Worm (Caenorhabditis elegans): Measurements from ENCODE around the gene T26C12.2.
A peak's percentile ranks its signal among the peaks of the same experiment; 100 is the strongest.
"Not testable (repeated sequence)": the region's sequence is repeated elsewhere in the genome, so short reads cannot be mapped to it uniquely, and the experiment has no call there.

T26C12.2 gene

DNA sequence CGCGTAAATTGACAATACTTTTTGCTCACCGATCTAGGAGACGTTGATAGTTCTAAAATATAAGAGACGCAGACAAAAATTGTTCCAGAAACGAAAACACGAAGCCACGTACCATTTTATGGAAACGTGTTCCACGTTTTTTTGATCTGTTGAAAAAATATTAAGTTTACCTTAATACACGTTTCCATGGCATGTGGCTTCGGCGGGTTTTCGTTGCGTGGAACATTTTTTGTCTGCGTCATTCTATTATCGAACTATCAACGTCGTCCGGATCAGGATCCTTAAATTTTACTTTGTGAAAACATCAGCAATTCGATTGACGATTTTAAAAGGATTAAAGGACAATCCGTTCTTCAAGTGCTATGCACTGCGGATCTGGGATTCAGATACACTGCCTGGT is at the start of gene T26C12.2:
Gene T26C12.2 (minus strand): TSS at position 101 of the 400 bp plus-strand sequence.
- TF ChIP-seq dao-5 (tag; optimal IDR thresholded peaks at IDR 0.05): no peak
- TF ChIP-seq him-1 (tag; optimal IDR thresholded peaks at IDR 0.05): no peak
- TF ChIP-seq W03F9.2 (tag; optimal IDR thresholded peaks at IDR 0.05): no peak

DNA sequence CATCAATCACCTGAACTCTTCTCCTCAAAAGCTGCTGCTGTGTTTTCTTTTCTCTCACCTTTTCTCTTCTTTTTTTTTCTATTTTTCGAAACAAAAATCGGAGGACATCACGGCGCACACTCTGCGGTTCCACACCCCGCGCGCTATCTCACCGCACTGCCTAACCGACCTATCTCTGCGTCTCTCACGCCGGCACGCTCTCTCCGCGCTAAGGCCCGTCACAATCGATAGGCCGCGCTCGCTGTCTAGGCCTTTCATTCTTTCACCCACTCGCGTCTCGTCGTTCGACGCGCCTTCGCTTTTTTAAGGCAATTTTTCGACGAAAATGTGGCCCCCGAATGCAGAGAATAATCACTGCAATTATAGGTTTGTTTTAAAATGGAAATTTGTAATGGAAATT is 45.7 kb upstream of the T26C12.2 start, which contains the start of gene zip-11:
Gene zip-11 (plus strand): TSS at position 34 of the 400 bp plus-strand sequence.
- TF ChIP-seq dao-5 (tag; optimal IDR thresholded peaks at IDR 0.05) (no peak), him-1 (tag; optimal IDR thresholded peaks at IDR 0.05) (no peak), W03F9.2 (tag; optimal IDR thresholded peaks at IDR 0.05) (no peak)

DNA sequence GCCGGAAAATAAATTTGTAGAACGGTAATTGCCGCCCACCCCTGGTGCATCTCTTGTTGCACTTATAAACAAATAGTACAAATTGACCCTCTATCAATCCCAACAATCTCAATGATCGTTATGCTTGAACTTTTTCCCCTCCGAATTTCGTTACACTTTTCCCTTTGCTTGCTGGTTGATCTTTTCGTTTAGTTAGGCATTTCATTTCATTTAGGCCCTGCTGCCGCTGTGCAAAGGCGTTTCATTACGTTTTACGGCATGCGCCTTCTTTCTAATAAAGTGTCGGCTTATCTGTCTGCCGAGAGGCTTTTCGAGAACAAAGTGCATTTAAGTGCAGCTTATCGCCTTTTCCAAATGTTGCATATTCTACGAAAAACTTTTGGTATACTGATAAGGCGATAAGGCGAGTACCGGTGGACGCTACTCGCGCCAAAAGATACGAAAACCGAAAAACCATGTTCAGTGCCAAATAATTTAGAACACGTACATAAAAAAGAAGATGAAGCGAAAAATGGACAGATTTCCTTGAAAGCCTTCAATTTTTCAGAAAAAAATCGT is 45.2 kb upstream of the T26C12.2 start:
- TF ChIP-seq dao-5 (tag; optimal IDR thresholded peaks at IDR 0.05) (no peak), W03F9.2 (tag; optimal IDR thresholded peaks at IDR 0.05) (no peak), him-1 (tag; optimal IDR thresholded peaks at IDR 0.05) (no peak)

DNA sequence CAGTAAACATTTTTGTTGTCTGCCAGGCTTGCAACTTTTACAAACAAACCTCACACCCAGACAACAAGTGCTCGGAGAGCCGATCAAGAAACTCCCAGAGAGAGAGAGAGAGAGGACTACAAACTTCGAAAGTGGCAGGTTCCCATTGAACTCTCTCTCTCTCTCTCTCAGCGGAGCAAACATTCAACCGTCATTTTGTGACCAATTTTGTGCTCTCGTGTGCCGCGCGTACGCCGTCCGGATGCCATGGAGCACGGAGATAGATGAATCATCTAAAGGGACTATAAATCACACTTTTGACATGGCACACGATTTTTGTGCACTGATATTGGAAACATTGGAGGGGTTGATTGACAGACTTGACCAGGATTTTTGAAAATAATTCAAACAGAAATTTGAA is 43.3 kb upstream of the T26C12.2 start:
- TF ChIP-seq dao-5 (tag; optimal IDR thresholded peaks at IDR 0.05) (no peak), him-1 (tag; optimal IDR thresholded peaks at IDR 0.05) (no peak)

DNA sequence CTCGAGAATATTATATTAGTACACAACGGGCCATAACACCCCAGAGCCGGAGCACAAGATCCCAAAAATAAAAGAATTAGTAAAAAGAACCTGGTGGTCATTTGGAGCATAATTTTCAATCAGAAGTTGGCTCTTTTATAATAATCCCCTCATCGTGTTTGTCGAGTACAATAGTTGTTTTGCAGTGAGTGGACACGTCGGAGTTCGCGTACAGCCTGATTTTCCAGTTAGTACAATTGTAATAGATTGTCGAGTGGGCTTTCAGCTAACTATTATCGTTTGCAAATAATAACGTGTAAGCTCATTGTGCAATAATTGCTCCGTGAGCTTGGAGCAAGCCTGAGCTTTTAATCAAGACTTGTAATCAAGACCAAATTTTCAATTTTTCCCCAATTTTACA is 41.9 kb upstream of the T26C12.2 start, which contains the start of gene W08E12.9:
Gene W08E12.9 (minus strand): TSS at position 101 of the 400 bp plus-strand sequence.
- TF ChIP-seq W03F9.2 (tag; optimal IDR thresholded peaks at IDR 0.05): no peak
- TF ChIP-seq dao-5 (tag; optimal IDR thresholded peaks at IDR 0.05): no peak
- no peak for TF ChIP-seq him-1 (tag; optimal IDR thresholded peaks at IDR 0.05)

DNA sequence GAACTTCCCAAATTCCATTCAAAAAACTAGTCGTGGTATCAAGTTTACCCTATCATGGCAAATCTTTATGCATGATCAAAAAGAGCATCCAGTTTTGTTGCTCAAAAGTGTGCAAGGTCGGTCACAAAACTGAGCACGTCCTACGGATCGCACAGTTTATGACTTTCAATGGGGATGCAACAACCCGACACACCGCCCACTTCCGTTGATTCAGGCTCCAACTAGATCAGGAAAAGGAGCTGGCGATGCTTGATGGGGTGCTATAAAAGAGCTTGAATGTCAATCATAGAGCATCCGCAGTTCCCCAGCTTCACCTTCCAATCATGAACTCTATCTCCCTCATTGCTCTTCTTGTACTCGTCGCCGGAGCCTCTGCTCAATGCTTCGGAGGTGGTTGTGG is 40.0 kb upstream of the T26C12.2 start, which contains the start of gene W08E12.2:
Gene W08E12.2 (plus strand): TSS at position 301 of the 400 bp plus-strand sequence.
- no peak for TF ChIP-seq him-1 (tag; optimal IDR thresholded peaks at IDR 0.05)
- no peak for TF ChIP-seq W03F9.2 (tag; optimal IDR thresholded peaks at IDR 0.05)
- no peak for TF ChIP-seq dao-5 (tag; optimal IDR thresholded peaks at IDR 0.05)

DNA sequence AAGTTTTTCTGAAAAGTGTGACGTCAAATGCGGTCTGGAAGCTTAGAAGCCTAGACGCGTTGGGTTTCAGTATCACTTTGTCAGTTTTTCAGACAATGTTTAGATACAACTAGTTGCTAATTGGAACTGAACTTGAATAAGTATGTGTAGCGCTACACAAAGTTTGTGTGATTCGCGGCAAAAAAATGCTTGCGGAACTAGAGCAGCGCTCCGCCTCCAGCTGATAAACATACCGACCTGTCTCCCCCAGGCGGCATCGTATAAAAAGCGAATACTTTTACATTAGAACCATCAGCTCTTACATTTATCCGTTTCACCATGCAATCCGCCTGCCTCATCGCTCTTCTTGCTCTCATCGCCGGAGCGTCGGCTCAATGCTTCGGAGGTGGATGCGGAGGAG is 38.1 kb upstream of the T26C12.2 start, which contains the start of gene idpp-12:
Gene idpp-12 (plus strand): TSS at position 301 of the 400 bp plus-strand sequence.
- not testable (repeated sequence) for TF ChIP-seq him-1, dao-5, W03F9.2 (tag; optimal IDR thresholded peaks at IDR 0.05)

DNA sequence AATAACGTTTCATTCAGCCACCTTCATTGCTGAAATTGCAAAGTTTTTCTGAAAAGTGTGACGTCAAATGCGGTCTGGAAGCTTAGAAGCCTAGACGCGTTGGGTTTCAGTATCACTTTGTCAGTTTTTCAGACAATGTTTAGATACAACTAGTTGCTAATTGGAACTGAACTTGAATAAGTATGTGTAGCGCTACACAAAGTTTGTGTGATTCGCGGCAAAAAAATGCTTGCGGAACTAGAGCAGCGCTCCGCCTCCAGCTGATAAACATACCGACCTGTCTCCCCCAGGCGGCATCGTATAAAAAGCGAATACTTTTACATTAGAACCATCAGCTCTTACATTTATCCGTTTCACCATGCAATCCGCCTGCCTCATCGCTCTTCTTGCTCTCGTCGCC is 36.5 kb upstream of the T26C12.2 start, which contains the start of gene W08E12.4:
Gene W08E12.4 (plus strand): TSS at position 301 of the 400 bp plus-strand sequence.
- TF ChIP-seq W03F9.2, him-1, dao-5 (tag; optimal IDR thresholded peaks at IDR 0.05): not testable (repeated sequence)

DNA sequence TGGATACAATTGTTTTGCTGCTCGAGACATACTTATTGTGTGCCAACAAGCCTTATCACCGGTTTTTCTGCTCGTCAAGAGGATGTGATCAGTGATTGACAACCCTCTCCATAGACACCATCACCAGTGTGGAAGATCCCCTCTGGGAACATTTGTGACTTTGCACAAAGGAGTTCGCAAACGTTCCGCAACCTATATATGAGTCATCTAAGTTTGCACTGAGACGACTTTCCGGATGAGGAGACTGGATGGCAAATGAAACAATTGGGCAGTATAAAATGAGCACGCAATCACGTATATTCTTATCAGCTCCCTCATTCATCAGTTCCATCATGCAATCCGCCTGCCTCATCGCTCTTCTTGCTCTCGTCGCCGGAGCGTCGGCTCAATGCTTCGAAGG is 34.9 kb upstream of the T26C12.2 start, which contains the start of gene W08E12.5:
Gene W08E12.5 (plus strand): TSS at position 301 of the 400 bp plus-strand sequence.
- TF ChIP-seq W03F9.2 (tag; optimal IDR thresholded peaks at IDR 0.05) (no peak), him-1 (tag; optimal IDR thresholded peaks at IDR 0.05) (no peak), dao-5 (tag; optimal IDR thresholded peaks at IDR 0.05) (no peak)

DNA sequence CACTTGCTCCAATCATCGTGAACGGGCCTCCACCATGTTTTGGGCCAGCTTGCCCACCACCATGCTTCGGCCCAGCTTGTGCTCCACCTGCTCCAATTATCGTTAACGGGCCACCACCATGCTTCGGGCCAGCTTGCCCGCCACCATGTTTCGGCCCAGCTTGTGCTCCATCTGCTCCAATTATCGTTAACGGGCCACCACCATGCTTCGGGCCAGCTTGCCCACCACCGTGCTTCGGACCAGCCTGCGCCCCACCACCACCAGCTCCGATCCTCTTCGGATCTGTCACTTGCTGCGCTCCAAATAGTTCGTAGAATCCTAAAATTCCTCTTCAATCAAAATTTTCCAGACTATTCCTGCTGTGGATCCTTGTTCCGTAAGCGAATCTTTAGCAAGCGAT is 33.7 kb upstream of the T26C12.2 start:
- TF ChIP-seq dao-5 (tag; optimal IDR thresholded peaks at IDR 0.05) (no peak), him-1 (tag; optimal IDR thresholded peaks at IDR 0.05) (no peak), W03F9.2 (tag; optimal IDR thresholded peaks at IDR 0.05) (no peak)

DNA sequence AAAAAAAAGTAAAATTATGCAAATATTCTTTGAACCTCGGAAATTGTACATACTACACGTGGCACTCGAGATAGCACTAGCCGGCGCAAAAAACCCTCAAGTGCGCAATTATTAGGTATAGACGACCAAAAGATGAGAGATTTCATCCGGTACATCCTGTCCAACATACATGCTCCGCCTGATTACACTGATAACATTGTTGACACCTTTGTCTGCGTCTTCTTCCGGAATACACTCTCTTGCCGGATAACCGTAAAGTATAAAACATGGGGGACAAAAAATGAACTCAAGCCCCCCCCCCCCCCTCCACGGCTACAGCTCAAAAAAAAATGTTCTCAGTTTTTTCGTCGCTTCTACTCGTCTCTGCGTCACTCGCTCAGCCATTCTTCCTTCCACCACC is 32.7 kb upstream of the T26C12.2 start, which contains the start of gene W08E12.6:
Gene W08E12.6 (plus strand): TSS at position 301 of the 400 bp plus-strand sequence.
- no peak for TF ChIP-seq him-1 (tag; optimal IDR thresholded peaks at IDR 0.05)
- TF ChIP-seq W03F9.2 (tag; optimal IDR thresholded peaks at IDR 0.05): no peak
- no peak for TF ChIP-seq dao-5 (tag; optimal IDR thresholded peaks at IDR 0.05)

DNA sequence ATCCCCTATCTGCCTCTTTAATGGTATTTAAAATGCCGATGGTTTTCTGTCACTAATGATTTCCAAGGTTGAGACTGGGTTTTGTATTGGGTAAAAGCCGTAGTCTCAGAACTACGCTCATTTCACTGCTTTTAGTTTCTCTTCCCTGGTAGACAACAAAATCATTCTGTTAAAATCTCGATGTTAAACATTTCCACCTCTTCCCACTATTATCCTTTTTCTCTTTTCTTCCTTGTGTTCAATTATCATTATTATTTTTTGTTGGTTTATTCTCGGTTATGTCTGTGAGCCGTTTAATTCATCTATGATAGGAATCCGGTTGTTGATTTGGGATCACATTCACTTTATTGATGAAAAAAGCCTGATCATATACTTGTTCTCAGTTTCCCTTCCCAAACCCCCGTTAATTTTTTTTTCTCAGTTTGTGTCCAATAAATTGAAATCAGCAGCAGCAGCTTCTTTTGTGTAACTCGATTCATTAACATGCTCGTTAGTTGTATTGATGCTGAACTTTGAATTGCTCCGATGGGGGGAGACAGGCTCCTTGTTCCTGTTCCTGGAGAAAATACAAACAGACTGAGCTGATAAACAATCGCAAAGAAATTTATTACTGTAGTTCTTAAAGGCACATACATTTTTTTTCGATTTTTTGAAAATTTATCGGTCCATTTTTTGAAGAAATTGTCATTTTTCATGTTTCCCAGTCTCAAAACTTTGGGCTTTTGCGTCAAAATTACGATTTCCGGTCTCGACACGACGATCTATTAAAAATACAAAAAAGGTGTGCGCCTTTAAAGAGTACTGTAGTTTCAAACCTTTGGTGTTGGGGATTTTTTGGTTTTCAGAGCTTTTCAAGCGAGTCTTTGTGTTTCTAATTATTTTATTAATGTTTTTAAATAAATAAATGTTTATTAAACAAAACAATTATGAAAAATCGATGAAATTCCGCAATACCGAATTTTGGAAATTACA is 31.3 kb upstream of the T26C12.2 start:
- TF ChIP-seq dao-5 (tag; optimal IDR thresholded peaks at IDR 0.05) (no peak), him-1 (tag; optimal IDR thresholded peaks at IDR 0.05) (no peak), W03F9.2 (tag; optimal IDR thresholded peaks at IDR 0.05) (no peak)

DNA sequence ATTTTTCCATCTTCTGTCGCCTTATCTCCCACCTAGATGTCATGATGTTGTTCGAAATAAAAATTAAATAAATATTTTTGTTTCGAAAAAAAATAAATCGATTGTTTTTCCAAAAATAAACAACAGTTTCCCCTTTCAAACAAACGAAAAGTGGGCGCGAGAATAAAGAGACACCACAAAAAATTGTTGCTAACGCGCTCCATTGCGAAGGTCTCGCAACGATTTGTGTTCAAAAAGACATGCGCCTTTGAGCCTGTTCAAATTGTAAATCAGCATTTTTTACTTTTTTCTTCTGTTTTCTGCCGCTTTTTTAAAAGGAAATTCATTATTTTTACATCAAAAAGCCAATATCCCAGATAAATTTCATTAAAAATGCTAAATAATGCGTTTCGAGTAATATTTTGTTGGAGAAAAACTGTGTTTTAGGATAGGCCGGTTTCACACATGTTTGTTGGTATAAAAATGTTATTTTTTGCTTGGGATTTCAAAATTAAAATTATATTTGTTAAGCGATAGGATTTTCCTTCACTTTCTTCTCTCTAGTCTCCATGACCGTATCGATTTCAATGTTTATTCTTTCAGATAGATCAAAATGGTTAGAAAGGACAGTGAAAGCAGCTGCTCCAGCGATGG is 29.1 kb upstream of the T26C12.2 start, which contains the start of gene W08E12.7:
Gene W08E12.7 (plus strand): TSS at position 583 of the 633 bp plus-strand sequence.
- TF ChIP-seq W03F9.2 (tag; optimal IDR thresholded peaks at IDR 0.05) (peak; percentile 97), dao-5 (tag; optimal IDR thresholded peaks at IDR 0.05) (no peak), him-1 (tag; optimal IDR thresholded peaks at IDR 0.05) (peak; percentile 38)

Measured in whole organism, L4/young adult.